Fruit fly (Drosophila melanogaster) whole organism, embryonic: ENCODE measurements around the gene CG18281.

Experiments used
- Aef1 ChIP-seq: fragments of 200-800 bp; sonication (Bioruptor generic); IDR thresholded peaks from 3 replicates; pipeline ENCODE4 v1.3.6; 2022; ENCODE audit warnings: missing biosample characterization, missing genetic modification characterization
- Atf-2 ChIP-seq: fragments of 200-800 bp; sonication (Bioruptor generic); optimal IDR thresholded peaks from 2 replicates; lab custom pipeline; 2016; ENCODE audit warnings: missing biosample characterization, missing genetic modification characterization
- CG10321 ChIP-seq: fragments of 200-800 bp; sonication (Bioruptor generic); IDR thresholded peaks from 2 replicates; pipeline ENCODE4 v1.3.6; 2022; ENCODE audit warnings: missing biosample characterization, missing genetic modification characterization
- CG11247 ChIP-seq: fragments of 200-800 bp; sonication (Bioruptor generic); IDR thresholded peaks from 2 replicates; pipeline ENCODE4 v1.3.6; 2022; ENCODE audit warnings: missing biosample characterization, missing genetic modification characterization
- CG11560 ChIP-seq: fragments of 200-800 bp; sonication (Bioruptor generic); IDR thresholded peaks from 3 replicates; pipeline ENCODE4 v1.3.6; 2022; ENCODE audit warnings: missing biosample characterization, missing genetic modification characterization
- CG1233 ChIP-seq: fragments of 200-800 bp; sonication (Bioruptor generic); optimal IDR thresholded peaks from 4 replicates; lab custom pipeline; 2018; ENCODE audit warnings: missing biosample characterization, mild to moderate bottlenecking, missing genetic modification characterization
- CG12391 ChIP-seq: fragments of 200-800 bp; sonication (Bioruptor generic); optimal IDR thresholded peaks from 3 replicates; lab custom pipeline; 2018; ENCODE audit warnings: missing biosample characterization, mild to moderate bottlenecking, missing genetic modification characterization, moderate library complexity
- CG12659 ChIP-seq: fragments of 200-800 bp; sonication (Bioruptor generic); optimal IDR thresholded peaks from 3 replicates; lab custom pipeline; 2017; ENCODE audit warnings: mild to moderate bottlenecking, missing biosample characterization, missing genetic modification reagents, missing genetic modification characterization
- CG12744 ChIP-seq: fragments of 200-800 bp; sonication (Bioruptor generic); optimal IDR thresholded peaks from 2 replicates; lab custom pipeline; 2016; ENCODE audit warnings: missing biosample characterization, missing genetic modification characterization
- CG15479 ChIP-seq: fragments of 200-800 bp; sonication (Bioruptor generic); optimal IDR thresholded peaks from 3 replicates; lab custom pipeline; 2019; ENCODE audit warnings: missing biosample characterization, mild to moderate bottlenecking, missing genetic modification characterization, moderate library complexity
- CG17385 ChIP-seq: fragments of 200-800 bp; sonication (Bioruptor generic); optimal IDR thresholded peaks from 3 replicates; lab custom pipeline; 2018; ENCODE audit warnings: missing biosample characterization, mild to moderate bottlenecking, missing genetic modification characterization
- CG32772 ChIP-seq: fragments of 200-800 bp; sonication (Bioruptor generic); IDR thresholded peaks from 2 replicates; pipeline ENCODE4 v1.3.6; 2022; ENCODE audit warnings: missing biosample characterization, missing genetic modification characterization
- CG3407 ChIP-seq: fragments of 200-800 bp; sonication (Bioruptor generic); optimal IDR thresholded peaks from 2 replicates; lab custom pipeline; 2018; ENCODE audit warnings: missing biosample characterization, mild to moderate bottlenecking, missing genetic modification characterization
- CG3838 ChIP-seq: fragments of 200-800 bp; sonication (Bioruptor generic); optimal IDR thresholded peaks from 3 replicates; lab custom pipeline; 2016; ENCODE audit warnings: missing biosample characterization, missing genetic modification characterization
- CG5953 ChIP-seq: fragments of 200-800 bp; sonication (Bioruptor generic); IDR thresholded peaks from 2 replicates; pipeline ENCODE4 v1.3.6; 2022; ENCODE audit warnings: missing biosample characterization, missing genetic modification characterization
- CG6272 ChIP-seq: fragments of 200-800 bp; sonication (Bioruptor generic); IDR thresholded peaks from 2 replicates; pipeline ENCODE4 v1.3.6; 2022; ENCODE audit warnings: missing biosample characterization, missing genetic modification characterization
- CG8388 ChIP-seq: fragments of 200-800 bp; sonication (Bioruptor generic); optimal IDR thresholded peaks from 2 replicates; lab custom pipeline; 2019; ENCODE audit warnings: missing biosample characterization, mild to moderate bottlenecking, missing genetic modification characterization, moderate library complexity
- CHES-1-like ChIP-seq: fragments of 200-800 bp; sonication (Bioruptor generic); optimal IDR thresholded peaks from 2 replicates; lab custom pipeline; 2016; ENCODE audit warnings: missing biosample characterization, missing genetic modification characterization
- CkIIα-i1 ChIP-seq: fragments of 200-800 bp; sonication (Bioruptor generic); IDR thresholded peaks from 2 replicates; pipeline ENCODE4 v1.3.6; 2022; ENCODE audit warnings: missing biosample characterization, missing genetic modification characterization
- CrebB ChIP-seq: fragments of 200-800 bp; sonication (Bioruptor generic); optimal IDR thresholded peaks from 3 replicates; lab custom pipeline; 2018; ENCODE audit warnings: missing biosample characterization, mild to moderate bottlenecking, missing genetic modification characterization
- D ChIP-seq, 2 experiments: fragments of 200-800 bp in 1 of 2; fragments of >200 bp in 1 of 2; sonication (Bioruptor generic) in 1 of 2; optimal IDR thresholded peaks; 2 replicates in 1 of 2; 3 replicates in 1 of 2; lab custom pipeline; 2017; ENCODE audit warnings: mild to moderate bottlenecking in 1 of 2, missing biosample characterization in 1 of 2, missing genetic modification characterization in 1 of 2, missing genetic modification reagents in 1 of 2
- Dip3 ChIP-seq: fragments of 200-800 bp; sonication (Bioruptor generic); optimal IDR thresholded peaks from 3 replicates; lab custom pipeline; 2016; ENCODE audit warnings: missing biosample characterization, missing genetic modification characterization
- Doc2 ChIP-seq: fragments of 200-800 bp; sonication (Bioruptor generic); IDR thresholded peaks from 2 replicates; pipeline ENCODE4 v1.3.6; 2022; ENCODE audit warnings: missing biosample characterization, missing genetic modification characterization
- Doc3 ChIP-seq: fragments of 200-800 bp; sonication (Bioruptor generic); IDR thresholded peaks from 3 replicates; pipeline ENCODE4 v1.3.6; 2022; ENCODE audit warnings: missing biosample characterization, missing genetic modification characterization; ENCODE audit not compliant: partially characterized antibody
- Drgx ChIP-seq: fragments of 200-800 bp; sonication (Bioruptor generic); IDR thresholded peaks from 2 replicates; pipeline ENCODE4 v1.3.6; 2022; ENCODE audit warnings: missing biosample characterization, missing genetic modification characterization
- E2f2 ChIP-seq: fragments of 200-800 bp; sonication (Bioruptor generic); IDR thresholded peaks from 2 replicates; pipeline ENCODE4 v1.3.6; 2022; ENCODE audit warnings: missing biosample characterization, missing genetic modification characterization
- Ets65A ChIP-seq: fragments of 200-800 bp; sonication (Bioruptor generic); peaks from one replicate; lab custom pipeline; 2016; ENCODE audit warnings: missing biosample characterization, missing genetic modification characterization
- H15 ChIP-seq: fragments of 200-800 bp; sonication (Bioruptor generic); IDR thresholded peaks from 3 replicates; pipeline ENCODE4 v1.3.6; 2022; ENCODE audit warnings: missing biosample characterization, missing genetic modification characterization
- HHEX ChIP-seq: fragments of 200-800 bp; sonication (Bioruptor generic); optimal IDR thresholded peaks from 3 replicates; lab custom pipeline; 2017; ENCODE audit warnings: missing biosample characterization, mild to moderate bottlenecking, missing genetic modification characterization, missing genetic modification reagents
- HmgD ChIP-seq: fragments of 200-800 bp; sonication (Bioruptor generic); optimal IDR thresholded peaks from 3 replicates; lab custom pipeline; 2016; ENCODE audit warnings: missing biosample characterization, missing genetic modification characterization
- HmgZ ChIP-seq: fragments of 200-800 bp; sonication (Bioruptor generic); optimal IDR thresholded peaks from 2 replicates; lab custom pipeline; 2018; ENCODE audit warnings: missing biosample characterization, mild to moderate bottlenecking, missing genetic modification characterization
- Lhr ChIP-seq: fragments of 200-800 bp; sonication (Bioruptor generic); optimal IDR thresholded peaks from 3 replicates; lab custom pipeline; 2017; ENCODE audit warnings: mild to moderate bottlenecking, missing biosample characterization, missing genetic modification reagents, missing genetic modification characterization
- Med ChIP-seq: fragments of 200-800 bp; sonication (Bioruptor generic); peaks from one replicate; lab custom pipeline; 2016; ENCODE audit warnings: missing biosample characterization, missing genetic modification characterization, mild to moderate bottlenecking, inconsistent platforms, moderate library complexity
- Mrtf ChIP-seq: fragments of 200-800 bp; sonication (Bioruptor generic); IDR thresholded peaks from 3 replicates; pipeline ENCODE4 v1.3.6; 2022; ENCODE audit warnings: missing biosample characterization, missing genetic modification characterization
- Opbp ChIP-seq: fragments of 200-800 bp; sonication (Bioruptor generic); IDR thresholded peaks from 3 replicates; pipeline ENCODE4 v1.3.6; 2022; ENCODE audit warnings: missing biosample characterization, missing genetic modification characterization; ENCODE audit not compliant: partially characterized antibody
- cas ChIP-seq: fragments of 200-800 bp; sonication (Bioruptor generic); IDR thresholded peaks from 2 replicates; pipeline ENCODE4 v1.3.6; 2022; ENCODE audit warnings: missing biosample characterization, missing genetic modification characterization
- chif ChIP-seq, 2 experiments: fragments of 200-800 bp; sonication (Bioruptor generic); optimal IDR thresholded peaks; 3 replicates each; lab custom pipeline; 2016; ENCODE audit warnings: missing biosample characterization in 2 of 2, missing genetic modification characterization in 2 of 2
- fd3F ChIP-seq: fragments of 200-800 bp; sonication (Bioruptor generic); optimal IDR thresholded peaks from 2 replicates; lab custom pipeline; 2018; ENCODE audit warnings: missing biosample characterization, mild to moderate bottlenecking, missing genetic modification characterization, moderate library complexity
- gsb ChIP-seq: fragments of 200-800 bp; sonication (Bioruptor generic); IDR thresholded peaks from 2 replicates; pipeline ENCODE4 v1.3.6; 2022; ENCODE audit warnings: missing biosample characterization, missing genetic modification characterization
- gsb-n ChIP-seq: fragments of 200-800 bp; sonication (Bioruptor generic); optimal IDR thresholded peaks from 3 replicates; lab custom pipeline; 2018; ENCODE audit warnings: missing biosample characterization, mild to moderate bottlenecking, missing genetic modification characterization
- hbn ChIP-seq: fragments of 200-800 bp; sonication (Bioruptor generic); IDR thresholded peaks from 2 replicates; pipeline ENCODE4 v1.3.6; 2022; ENCODE audit warnings: missing biosample characterization, missing genetic modification characterization; ENCODE audit not compliant: partially characterized antibody
- her ChIP-seq: fragments of 200-800 bp; sonication (Bioruptor generic); optimal IDR thresholded peaks from 2 replicates; lab custom pipeline; 2016; ENCODE audit warnings: missing biosample characterization, missing genetic modification characterization
- jumu ChIP-seq: fragments of 200-800 bp; sonication (Bioruptor generic); optimal IDR thresholded peaks from 3 replicates; lab custom pipeline; 2016; ENCODE audit warnings: missing biosample characterization, missing genetic modification characterization
- nerfin-1 ChIP-seq: fragments of 200-800 bp; sonication (Bioruptor generic); optimal IDR thresholded peaks from 3 replicates; lab custom pipeline; 2019; ENCODE audit warnings: missing biosample characterization, mild to moderate bottlenecking, missing genetic modification characterization, moderate library complexity
- pnt ChIP-seq: fragments of 200-800 bp; sonication (Bioruptor generic); optimal IDR thresholded peaks from 3 replicates; lab custom pipeline; 2016; ENCODE audit warnings: missing biosample characterization, missing genetic modification characterization
- repo ChIP-seq: fragments of 200-800 bp; sonication (Bioruptor generic); optimal IDR thresholded peaks from 2 replicates; lab custom pipeline; 2016; ENCODE audit warnings: missing biosample characterization, missing genetic modification characterization
- ro ChIP-seq: fragments of 200-800 bp; sonication (Bioruptor generic); IDR thresholded peaks from 2 replicates; pipeline ENCODE4 v1.3.6; 2022; ENCODE audit warnings: missing biosample characterization, missing genetic modification characterization
- sob ChIP-seq: fragments of 200-800 bp; sonication (Bioruptor generic); IDR thresholded peaks from 2 replicates; pipeline ENCODE4 v1.3.6; 2022; ENCODE audit warnings: missing biosample characterization, missing genetic modification characterization
- toy ChIP-seq: fragments of 200-800 bp; sonication (Bioruptor generic); IDR thresholded peaks from 2 replicates; pipeline ENCODE4 v1.3.6; 2022; ENCODE audit warnings: missing biosample characterization, missing genetic modification characterization
- vnd ChIP-seq: fragments of 200-800 bp; sonication (Bioruptor generic); IDR thresholded peaks from 3 replicates; pipeline ENCODE4 v1.3.6; 2022; ENCODE audit warnings: missing biosample characterization, missing genetic modification characterization; ENCODE audit not compliant: partially characterized antibody

Gene CG18281

DNA sequence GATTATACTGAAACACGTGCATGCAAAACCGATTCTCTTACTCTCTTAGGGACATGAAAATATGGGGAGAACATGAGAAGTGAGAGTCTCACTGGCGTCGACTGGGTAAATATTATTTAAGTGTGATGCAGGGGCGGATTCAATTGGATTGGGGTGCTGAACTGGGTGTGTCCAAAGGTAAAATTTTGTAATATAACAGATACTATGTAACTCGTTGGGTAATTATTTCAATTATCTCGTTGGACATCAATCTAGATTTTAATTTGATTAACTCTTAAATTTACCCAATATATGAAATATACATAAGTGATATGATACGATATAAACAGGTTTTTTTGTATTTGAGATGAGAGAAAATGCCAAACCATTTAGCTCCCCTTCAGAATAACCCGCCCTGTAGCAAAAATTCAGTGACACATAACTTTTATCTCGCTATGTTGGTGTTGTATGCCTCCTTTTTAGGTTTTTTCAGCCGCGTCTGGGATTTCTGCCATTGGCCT is 8.6 kb downstream of the CG18281 start (continued):
- TF ChIP-seq Drgx (GFP tag; lab: Robert Waterston, UW) = no peak; the same call in 1 of the 2 replicates
- TF ChIP-seq gsb = peak; percentile 92
- TF ChIP-seq CG1233 (GFP tag; lab: Kevin White, UChicago) = peak; percentile 93
- peak; percentile 79 for TF ChIP-seq jumu
- peak; percentile 78 for TF ChIP-seq her
- TF ChIP-seq vnd = no peak
- TF ChIP-seq Mrtf (GFP tag; lab: Robert Waterston, UW) = no peak; the same call in 2 of the 3 replicates
- peak; percentile 96 for TF ChIP-seq Dip3 (GFP tag; lab: Kevin White, UChicago)
- TF ChIP-seq Lhr (GFP tag; lab: Kevin White, UChicago) = peak; percentile 37
- peak; percentile 71 for TF ChIP-seq CG8388 (GFP tag; lab: Kevin White, UChicago)
- TF ChIP-seq cas (GFP tag; lab: Robert Waterston, UW) = peak; percentile 92
- TF ChIP-seq gsb-n = peak; percentile 76
- peak; percentile 72 for TF ChIP-seq CG3838
- no peak; the same call in 1 of the 2 replicates for TF ChIP-seq toy
- TF ChIP-seq E2f2 (GFP tag; lab: Robert Waterston, UW) = peak; percentile 65; the same call in 1 of the 2 replicates
- TF ChIP-seq CrebB (tag; lab: Kevin White, UChicago) = peak; percentile 91
- TF ChIP-seq pnt (GFP tag; lab: Kevin White, UChicago) = peak; percentile 90
- peak; percentile 78 for TF ChIP-seq CG5953 (GFP tag; lab: Robert Waterston, UW)
- TF ChIP-seq hbn (GFP tag; lab: Robert Waterston, UW) = peak; percentile 42; the same call in 1 of the 2 replicates
- peak; percentile 96 for TF ChIP-seq sob (GFP tag; lab: Robert Waterston, UW)
- peak; percentile 91 for TF ChIP-seq H15
- no peak for TF ChIP-seq D (optimal IDR thresholded peaks at IDR 0.05; lab: Kevin White, UChicago)
- peak; percentile 84 for TF ChIP-seq D (GFP tag; optimal IDR thresholded peaks at IDR 0.05; lab: Kevin White, UChicago)
- peak; percentile 93 for TF ChIP-seq CG6272 (GFP tag; lab: Robert Waterston, UW)
- TF ChIP-seq Opbp = peak; percentile 69; the same call in 2 of the 3 replicates
- no peak for TF ChIP-seq CG15479 (GFP tag; lab: Kevin White, UChicago)
- peak; percentile 90 to 94 for TF ChIP-seq chif (GFP tag; optimal IDR thresholded peaks at IDR 0.05; lab: Kevin White, UChicago)
- TF ChIP-seq HmgZ (tag; lab: Kevin White, UChicago) = peak; percentile 97
- peak; percentile 92 for TF ChIP-seq CG12744 (GFP tag; lab: Kevin White, UChicago)
- peak; percentile 96 for TF ChIP-seq HHEX (GFP tag; lab: Kevin White, UChicago)
- TF ChIP-seq CG32772 (GFP tag; lab: Robert Waterston, UW) = peak; percentile 92
- peak; percentile 85 for TF ChIP-seq nerfin-1
- peak; percentile 94 for TF ChIP-seq CHES-1-like (GFP tag; lab: Kevin White, UChicago)
- peak; percentile 72; the same call in 1 of the 2 replicates for TF ChIP-seq ro (GFP tag; lab: Robert Waterston, UW)
- peak; percentile 95 for TF ChIP-seq CG12659 (GFP tag; lab: Kevin White, UChicago)
- peak; percentile 99 for TF ChIP-seq Ets65A (GFP tag; lab: Kevin White, UChicago)
- TF ChIP-seq fd3F (GFP tag; lab: Kevin White, UChicago) = peak; percentile 94
- TF ChIP-seq CG3407 (GFP tag; lab: Kevin White, UChicago) = peak; percentile 73
- TF ChIP-seq CG12391 (tag; lab: Kevin White, UChicago) = peak; percentile 93
- no peak for TF ChIP-seq Doc2 (GFP tag; lab: Robert Waterston, UW)
- TF ChIP-seq CG17385 (GFP tag; lab: Kevin White, UChicago) = peak; percentile 83
- TF ChIP-seq Doc3 = no peak
- peak; percentile 93 for TF ChIP-seq Aef1 (GFP tag; lab: Robert Waterston, UW)
- peak; percentile 94 for TF ChIP-seq CG11247 (GFP tag; lab: Robert Waterston, UW)
- peak; percentile 79 for TF ChIP-seq repo (GFP tag; lab: Kevin White, UChicago)
- TF ChIP-seq CG10321 = peak; percentile 57; the same call in 1 of the 2 replicates
- peak; percentile 88 for TF ChIP-seq CG11560
- peak; percentile 83 for TF ChIP-seq Atf-2 (GFP tag; lab: Kevin White, UChicago)
- TF ChIP-seq HmgD (GFP tag; lab: Kevin White, UChicago) = peak; percentile 81
- peak; percentile 99 for TF ChIP-seq Med (GFP tag; lab: Kevin White, UChicago)
- TF ChIP-seq CkIIα-i1 (GFP tag; lab: Robert Waterston, UW) = peak; percentile 54; the same call in 1 of the 2 replicates
